Fruit fly (Drosophila melanogaster) whole organism, embryonic: ENCODE measurements around the gene Csp.

ENCODE experiments used
- CG10147 ChIP-seq: fragments of 200-800 bp; sonication (Bioruptor generic); optimal IDR thresholded peaks from 2 replicates; lab custom pipeline; 2019; ENCODE audit warnings: missing biosample characterization, mild to moderate bottlenecking, missing genetic modification characterization, moderate library complexity
- CG10565 ChIP-seq: fragments of 200-800 bp; sonication (Bioruptor generic); optimal IDR thresholded peaks from 3 replicates; lab custom pipeline; 2016; ENCODE audit warnings: missing biosample characterization, mild to moderate bottlenecking, missing genetic modification characterization
- CG11504 ChIP-seq: fragments of 200-800 bp; sonication (Bioruptor generic); optimal IDR thresholded peaks from 3 replicates; lab custom pipeline; 2019; ENCODE audit warnings: missing biosample characterization, mild to moderate bottlenecking, missing genetic modification characterization, moderate library complexity
- CG12659 ChIP-seq: fragments of 200-800 bp; sonication (Bioruptor generic); optimal IDR thresholded peaks from 3 replicates; lab custom pipeline; 2017; ENCODE audit warnings: mild to moderate bottlenecking, missing biosample characterization, missing genetic modification reagents, missing genetic modification characterization
- CG12769 ChIP-seq: fragments of 200-800 bp; sonication (Bioruptor generic); optimal IDR thresholded peaks from 2 replicates; lab custom pipeline; 2019; ENCODE audit warnings: missing biosample characterization, mild to moderate bottlenecking, missing genetic modification characterization, moderate library complexity
- CG13775 ChIP-seq: fragments of 200-800 bp; sonication (Bioruptor generic); optimal IDR thresholded peaks from 3 replicates; lab custom pipeline; 2017; ENCODE audit warnings: missing biosample characterization, mild to moderate bottlenecking, missing genetic modification characterization
- CG17361 ChIP-seq: fragments of 200-800 bp; sonication (Bioruptor generic); IDR thresholded peaks from 3 replicates; pipeline ENCODE4 v1.3.6; 2022; ENCODE audit warnings: missing biosample characterization, missing genetic modification characterization
- CG17385 ChIP-seq: fragments of 200-800 bp; sonication (Bioruptor generic); optimal IDR thresholded peaks from 3 replicates; lab custom pipeline; 2018; ENCODE audit warnings: missing biosample characterization, mild to moderate bottlenecking, missing genetic modification characterization
- CG2199 ChIP-seq: fragments of 200-800 bp; sonication (Bioruptor generic); IDR thresholded peaks from 3 replicates; pipeline ENCODE4 v1.3.6; 2022; ENCODE audit warnings: missing biosample characterization, missing genetic modification characterization
- CG2678 ChIP-seq: fragments of 200-800 bp; sonication (Bioruptor generic); optimal IDR thresholded peaks from 3 replicates; lab custom pipeline; 2019; ENCODE audit warnings: missing biosample characterization, mild to moderate bottlenecking, missing genetic modification characterization, moderate library complexity
- CG3163 ChIP-seq: fragments of 200-800 bp; sonication (Bioruptor generic); optimal IDR thresholded peaks from 3 replicates; lab custom pipeline; 2016; ENCODE audit warnings: missing biosample characterization, missing genetic modification characterization
- CG32532 ChIP-seq: fragments of 200-800 bp; sonication (Bioruptor generic); IDR thresholded peaks from 2 replicates; pipeline ENCODE4 v1.3.6; 2022; ENCODE audit warnings: missing biosample characterization, missing genetic modification characterization
- CG3281 ChIP-seq: fragments of 200-800 bp; sonication (Bioruptor generic); optimal IDR thresholded peaks from 3 replicates; lab custom pipeline; 2017; ENCODE audit warnings: missing biosample characterization, mild to moderate bottlenecking, missing genetic modification characterization
- CG3847 ChIP-seq: fragments of 200-800 bp; sonication (Bioruptor generic); IDR thresholded peaks from 2 replicates; pipeline ENCODE4 v1.3.6; 2022; ENCODE audit warnings: missing biosample characterization, missing genetic modification characterization
- CG3995 ChIP-seq: fragments of 200-800 bp; sonication (Bioruptor generic); optimal IDR thresholded peaks from 3 replicates; lab custom pipeline; 2016; ENCODE audit warnings: missing biosample characterization, missing genetic modification characterization
- CG4282 ChIP-seq: fragments of 200-800 bp; sonication (Bioruptor generic); optimal IDR thresholded peaks from 2 replicates; lab custom pipeline; 2016; ENCODE audit warnings: missing biosample characterization, missing genetic modification characterization
- CG4360 ChIP-seq: fragments of 200-800 bp; sonication (Bioruptor generic); IDR thresholded peaks from 2 replicates; pipeline ENCODE4 v1.3.6; 2022; ENCODE audit warnings: missing biosample characterization, missing genetic modification characterization
- CG4404 ChIP-seq: fragments of 200-800 bp; sonication (Bioruptor generic); IDR thresholded peaks from 2 replicates; pipeline ENCODE4 v1.3.6; 2022; ENCODE audit warnings: missing biosample characterization, missing genetic modification characterization
- CG6683 ChIP-seq: fragments of 200-800 bp; sonication (Bioruptor generic); optimal IDR thresholded peaks from 2 replicates; lab custom pipeline; 2017; ENCODE audit warnings: missing biosample characterization, mild to moderate bottlenecking, missing genetic modification characterization, missing genetic modification reagents
- CG8478 ChIP-seq: fragments of >200 bp; optimal IDR thresholded peaks from 2 replicates; lab custom pipeline; 2018
- Ets65A ChIP-seq: fragments of 200-800 bp; sonication (Bioruptor generic); peaks from one replicate; lab custom pipeline; 2016; ENCODE audit warnings: missing biosample characterization, missing genetic modification characterization
- Lim3 ChIP-seq: fragments of 200-800 bp; sonication (Bioruptor generic); IDR thresholded peaks from 2 replicates; pipeline ENCODE4 v1.3.6; 2022; ENCODE audit warnings: missing biosample characterization, missing genetic modification characterization
- Nf-YC ChIP-seq: fragments of 200-800 bp; optimal IDR thresholded peaks from 3 replicates; lab custom pipeline; 2019; ENCODE audit warnings: missing biosample characterization, mild to moderate bottlenecking, missing genetic modification characterization, moderate library complexity
- amos ChIP-seq: fragments of 200-800 bp; sonication (Bioruptor generic); IDR thresholded peaks from 2 replicates; pipeline ENCODE4 v1.3.6; 2022; ENCODE audit warnings: missing biosample characterization, missing genetic modification characterization; ENCODE audit not compliant: partially characterized antibody
- btn ChIP-seq: fragments of 200-800 bp; sonication (Bioruptor generic); optimal IDR thresholded peaks from 2 replicates; lab custom pipeline; 2016; ENCODE audit warnings: missing biosample characterization, missing genetic modification characterization
- cad ChIP-seq: fragments of >200 bp; optimal IDR thresholded peaks from 2 replicates; lab custom pipeline; 2017; ENCODE audit warnings: missing biosample characterization, missing genetic modification characterization
- chm ChIP-seq: fragments of 200-800 bp; sonication (Bioruptor generic); IDR thresholded peaks from 2 replicates; pipeline ENCODE4 v1.3.6; 2022; ENCODE audit warnings: missing biosample characterization, missing genetic modification characterization
- danr ChIP-seq: fragments of 200-800 bp; sonication (Bioruptor generic); IDR thresholded peaks from 2 replicates; pipeline ENCODE4 v1.3.6; 2022; ENCODE audit warnings: missing biosample characterization, missing genetic modification characterization
- dm ChIP-seq: fragments of 200-800 bp; sonication (Bioruptor generic); optimal IDR thresholded peaks from 3 replicates; lab custom pipeline; 2016; ENCODE audit warnings: missing biosample characterization, missing genetic modification characterization
- dmrt99B ChIP-seq: fragments of 200-800 bp; sonication (Bioruptor generic); optimal IDR thresholded peaks from 2 replicates; lab custom pipeline; 2018; ENCODE audit warnings: missing biosample characterization, mild to moderate bottlenecking, missing genetic modification characterization, moderate library complexity
- emc ChIP-seq: fragments of 200-800 bp; sonication (Bioruptor generic); optimal IDR thresholded peaks from 2 replicates; lab custom pipeline; 2016; ENCODE audit warnings: missing biosample characterization, missing genetic modification characterization
- gcm ChIP-seq: fragments of 200-800 bp; sonication (Bioruptor generic); optimal IDR thresholded peaks from 2 replicates; lab custom pipeline; 2019; ENCODE audit warnings: missing biosample characterization, mild to moderate bottlenecking, missing genetic modification characterization, moderate library complexity
- gsb ChIP-seq: fragments of 200-800 bp; sonication (Bioruptor generic); IDR thresholded peaks from 2 replicates; pipeline ENCODE4 v1.3.6; 2022; ENCODE audit warnings: missing biosample characterization, missing genetic modification characterization
- hb ChIP-seq: fragments of 200-800 bp; sonication (Bioruptor generic); IDR thresholded peaks from 3 replicates; pipeline ENCODE4 v1.3.6; 2022; ENCODE audit warnings: missing biosample characterization, missing genetic modification characterization; ENCODE audit not compliant: partially characterized antibody
- ind ChIP-seq: fragments of 200-800 bp; sonication (Bioruptor generic); optimal IDR thresholded peaks from 3 replicates; lab custom pipeline; 2016; ENCODE audit warnings: missing biosample characterization, missing genetic modification characterization
- insv ChIP-seq, 2 experiments: fragments of 200-800 bp; sonication (Bioruptor generic); optimal IDR thresholded peaks; 3 replicates each; lab custom pipeline; 2016 to 2018; ENCODE audit warnings: missing biosample characterization in 2 of 2, missing genetic modification characterization in 2 of 2
- kay ChIP-seq: fragments of 200-800 bp; sonication (Bioruptor generic); optimal IDR thresholded peaks from 2 replicates; lab custom pipeline; 2016; ENCODE audit warnings: missing biosample characterization, missing genetic modification characterization
- luna ChIP-seq: fragments of 200-800 bp; sonication (Bioruptor generic); optimal IDR thresholded peaks from 2 replicates; lab custom pipeline; 2016; ENCODE audit warnings: missing biosample characterization, missing genetic modification characterization
- onecut ChIP-seq: fragments of 200-800 bp; sonication (Bioruptor generic); IDR thresholded peaks from 2 replicates; pipeline ENCODE4 v1.3.6; 2022; ENCODE audit warnings: missing biosample characterization, missing genetic modification characterization
- psq ChIP-seq: fragments of 200-800 bp; sonication (Bioruptor generic); optimal IDR thresholded peaks from 2 replicates; lab custom pipeline; 2017; ENCODE audit warnings: missing biosample characterization, missing genetic modification characterization
- ro ChIP-seq: fragments of 200-800 bp; sonication (Bioruptor generic); IDR thresholded peaks from 2 replicates; pipeline ENCODE4 v1.3.6; 2022; ENCODE audit warnings: missing biosample characterization, missing genetic modification characterization
- sens ChIP-seq: fragments of 200-800 bp; sonication (Bioruptor generic); peaks from one replicate; lab custom pipeline; 2016; ENCODE audit warnings: missing biosample characterization, missing genetic modification characterization
- sim ChIP-seq: fragments of 200-800 bp; sonication (Bioruptor generic); IDR thresholded peaks from 2 replicates; pipeline ENCODE4 v1.3.6; 2022; ENCODE audit warnings: missing biosample characterization, missing genetic modification characterization
- sug ChIP-seq: fragments of 200-800 bp; optimal IDR thresholded peaks from 2 replicates; lab custom pipeline; 2019; ENCODE audit warnings: missing biosample characterization, mild to moderate bottlenecking, missing genetic modification characterization, moderate library complexity
- vvl ChIP-seq: fragments of 200-800 bp; sonication (Bioruptor generic); IDR thresholded peaks from 2 replicates; pipeline ENCODE4 v1.3.6; 2022; ENCODE audit warnings: missing biosample characterization, missing genetic modification characterization

The Csp gene

DNA sequence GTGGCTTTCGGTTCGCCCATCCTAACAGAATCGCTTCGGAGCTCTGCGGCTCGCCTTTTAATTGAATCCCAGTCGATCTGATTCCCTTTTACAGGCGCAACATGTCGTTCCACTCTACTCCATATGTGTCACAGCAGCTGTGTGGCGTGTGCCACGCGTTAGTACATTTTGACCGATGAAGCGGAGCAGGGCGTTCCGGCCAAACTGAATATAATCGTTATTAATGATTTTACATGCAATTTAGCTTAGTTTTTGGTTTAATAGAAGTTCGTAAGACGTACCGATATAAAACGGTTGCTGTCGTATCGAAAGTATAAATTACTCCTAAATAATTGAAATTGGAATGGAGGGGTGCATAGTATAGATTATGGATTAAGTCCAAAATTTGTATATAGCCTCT is 647 bp upstream of the Csp start, which contains the start of gene CG11523 (continued):
- TF ChIP-seq ind (GFP tag; lab: Kevin White, UChicago), result no peak
- TF ChIP-seq CG3847 (GFP tag; lab: Robert Waterston, UW), result no peak
- 0 out of 2 replicates have a peak, but pooled peaks have one; percentile 24 for TF ChIP-seq CG32532 (GFP tag; lab: Robert Waterston, UW)
- peak; percentile 57 for TF ChIP-seq dm
- TF ChIP-seq hb (GFP tag; lab: Robert Waterston, UW), result no peak
- TF ChIP-seq CG10147 (GFP tag; lab: Kevin White, UChicago), result peak; percentile 3
- TF ChIP-seq danr (GFP tag; lab: Robert Waterston, UW), result no peak
- TF ChIP-seq Lim3, result no peak
- TF ChIP-seq CG13775 (GFP tag; lab: Kevin White, UChicago), result no peak
- TF ChIP-seq CG8478, result no peak
- peak; percentile 19 for TF ChIP-seq CG2678
- peak; percentile 46; the same call in 1 of the 3 replicates for TF ChIP-seq CG2199
- no peak for TF ChIP-seq CG3281 (GFP tag; lab: Kevin White, UChicago)
- TF ChIP-seq CG12659 (GFP tag; lab: Kevin White, UChicago), result peak; percentile 45
- TF ChIP-seq emc, result no peak
- TF ChIP-seq chm (GFP tag; lab: Robert Waterston, UW), result no peak
- TF ChIP-seq luna (GFP tag; lab: Kevin White, UChicago), result no peak
- no peak for TF ChIP-seq CG6683 (GFP tag; lab: Kevin White, UChicago)
- TF ChIP-seq psq, result no peak
- TF ChIP-seq sens, result peak; percentile 77
- TF ChIP-seq onecut (GFP tag; lab: Robert Waterston, UW), result no peak; the same call in 1 of the 2 replicates
- no peak for TF ChIP-seq CG4404 (GFP tag; lab: Robert Waterston, UW)
- TF ChIP-seq sim, result no peak
- no peak for TF ChIP-seq CG17385 (GFP tag; lab: Kevin White, UChicago)
- TF ChIP-seq CG4282 (GFP tag; lab: Kevin White, UChicago), result no peak
- TF ChIP-seq CG17361 (GFP tag; lab: Robert Waterston, UW), result no peak
- TF ChIP-seq gsb (GFP tag; lab: Robert Waterston, UW), result no peak
- no peak for TF ChIP-seq vvl (GFP tag; lab: Robert Waterston, UW)
- no peak for TF ChIP-seq Nf-YC
- TF ChIP-seq kay (GFP tag; lab: Kevin White, UChicago), result peak; percentile 6
- TF ChIP-seq CG3163 (GFP tag; lab: Kevin White, UChicago), result no peak
- no peak for TF ChIP-seq CG12769 (tag; lab: Kevin White, UChicago)
- no peak for TF ChIP-seq gcm (GFP tag; lab: Kevin White, UChicago)
- TF ChIP-seq CG3995 (GFP tag; lab: Kevin White, UChicago), result peak; percentile 88
- TF ChIP-seq btn (GFP tag; lab: Kevin White, UChicago), result no peak
- no peak for TF ChIP-seq CG4360 (GFP tag; lab: Robert Waterston, UW)
- peak; percentile 48 for TF ChIP-seq CG11504 (tag; lab: Kevin White, UChicago)
- TF ChIP-seq insv (GFP tag; optimal IDR thresholded peaks at IDR 0.05; lab: Kevin White, UChicago), result no peak
- peak; percentile 32 for TF ChIP-seq sug (tag; lab: Kevin White, UChicago)
- TF ChIP-seq CG10565, result no peak
- no peak for TF ChIP-seq Ets65A (GFP tag; lab: Kevin White, UChicago)
- peak; percentile 57 for TF ChIP-seq amos (GFP tag; lab: Robert Waterston, UW)
- TF ChIP-seq dmrt99B (tag; lab: Kevin White, UChicago), result no peak
- TF ChIP-seq cad (GFP tag; lab: Kevin White, UChicago), result no peak
- TF ChIP-seq ro (GFP tag; lab: Robert Waterston, UW), result no peak
